Fruit fly (Drosophila melanogaster) ovary, adult (tissue): ENCODE results near the gene Hpd.

Experiments
- CG17801 ChIP-seq: fragments of 200-800 bp; optimal IDR thresholded peaks from 2 replicates; lab custom pipeline; 2019; ENCODE audit warnings: missing biosample characterization, mild to moderate bottlenecking, missing genetic modification characterization, moderate library complexity; ENCODE audit not compliant: partially characterized antibody

The Hpd gene

DNA sequence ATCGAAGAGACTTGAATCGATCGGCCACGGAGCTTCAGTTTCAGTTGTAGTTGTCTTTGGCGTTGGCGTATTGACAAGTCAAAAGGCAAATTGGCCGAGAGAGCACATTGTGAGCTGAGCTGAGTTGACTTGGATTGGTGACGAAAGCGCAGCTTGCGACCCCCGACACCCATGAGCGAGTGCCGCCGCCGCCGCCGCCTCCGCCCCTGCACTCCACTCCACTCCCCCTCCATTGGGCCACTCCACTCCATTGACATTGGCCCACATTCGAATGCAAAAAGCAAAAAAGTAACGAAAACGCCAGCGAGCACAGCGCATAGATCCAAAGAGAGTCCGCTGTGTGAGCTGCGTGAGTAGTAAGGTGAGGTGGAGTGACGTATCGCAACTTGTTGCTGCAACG lies 41.9 kb downstream of the Hpd start:
- no peak for TF ChIP-seq CG17801 (GFP tag; lab: Kevin White, UChicago)

DNA sequence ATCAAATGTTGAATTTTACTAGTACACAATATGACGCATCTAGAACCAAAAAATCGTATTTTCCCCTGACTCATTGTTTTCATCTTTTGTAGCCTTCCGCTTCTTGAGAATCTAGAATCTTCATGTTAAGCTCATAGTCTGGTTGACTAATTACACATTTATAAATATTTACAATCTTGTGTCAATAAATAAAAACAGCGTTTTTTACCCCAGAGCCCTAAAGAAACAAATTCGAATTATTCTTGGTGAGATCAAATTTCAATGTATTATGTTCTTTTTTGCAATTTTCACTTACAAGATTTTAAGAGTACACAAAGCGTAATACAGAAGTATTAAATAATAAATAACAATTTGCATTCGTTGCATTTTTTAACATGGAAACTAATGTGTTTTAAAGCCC lies 43.6 kb downstream of the Hpd start:
- no peak for TF ChIP-seq CG17801 (GFP tag; lab: Kevin White, UChicago)

DNA sequence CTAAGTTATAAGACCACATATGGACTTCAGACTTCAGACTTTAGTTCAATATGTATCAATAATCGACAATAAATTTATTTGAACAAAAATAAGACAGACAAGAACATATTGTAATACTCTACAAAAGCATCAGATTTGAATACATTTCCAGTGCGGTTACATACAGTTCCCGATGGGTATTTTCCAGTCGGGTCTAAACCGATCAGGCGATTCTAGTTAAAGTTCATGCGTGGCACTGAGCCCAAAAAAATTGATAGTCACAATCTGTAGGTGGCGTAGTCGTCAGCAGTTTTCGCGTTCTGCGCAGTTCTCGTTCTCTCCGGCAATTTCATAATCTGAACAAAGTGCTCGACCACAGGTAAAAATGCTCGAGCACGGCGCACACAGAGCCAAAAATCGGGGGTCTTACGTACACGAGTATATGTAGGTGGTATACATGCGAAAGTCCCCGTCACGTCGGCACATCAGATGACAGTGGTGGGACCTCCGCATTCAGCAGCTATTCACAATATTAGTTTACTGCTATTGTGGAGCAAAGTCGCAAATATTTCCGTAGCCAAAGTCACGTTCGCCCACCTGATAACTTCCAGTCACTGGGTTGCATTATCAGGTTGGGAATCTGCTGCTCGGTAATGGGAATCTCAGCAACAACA lies 44.3 kb downstream of the Hpd start:
- TF ChIP-seq CG17801 (GFP tag; lab: Kevin White, UChicago), result peak; percentile 75

DNA sequence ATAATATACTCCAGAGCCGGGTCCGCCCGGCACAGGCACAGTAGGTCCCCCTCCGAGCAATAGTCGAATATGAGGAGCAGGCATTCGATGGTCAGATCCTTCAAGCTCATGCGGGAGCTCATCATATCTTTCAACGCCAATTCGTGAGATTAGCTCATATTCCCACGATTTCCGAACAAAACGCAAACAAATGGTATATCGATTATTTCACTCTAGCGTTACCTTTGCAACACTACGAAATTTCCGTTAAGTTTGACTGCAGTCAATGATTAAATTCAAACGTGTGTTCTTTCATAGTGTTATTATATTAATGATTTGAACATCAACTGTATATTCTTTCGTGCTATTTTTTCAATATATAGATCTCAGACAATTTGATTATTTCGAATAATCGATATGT lies 46.3 kb downstream of the Hpd start, which contains the start of gene CG33969:
Gene CG33969 (minus strand): TSS at position 197 of the 400 bp plus-strand sequence.
- TF ChIP-seq CG17801 (GFP tag; lab: Kevin White, UChicago), result peak; percentile 2

DNA sequence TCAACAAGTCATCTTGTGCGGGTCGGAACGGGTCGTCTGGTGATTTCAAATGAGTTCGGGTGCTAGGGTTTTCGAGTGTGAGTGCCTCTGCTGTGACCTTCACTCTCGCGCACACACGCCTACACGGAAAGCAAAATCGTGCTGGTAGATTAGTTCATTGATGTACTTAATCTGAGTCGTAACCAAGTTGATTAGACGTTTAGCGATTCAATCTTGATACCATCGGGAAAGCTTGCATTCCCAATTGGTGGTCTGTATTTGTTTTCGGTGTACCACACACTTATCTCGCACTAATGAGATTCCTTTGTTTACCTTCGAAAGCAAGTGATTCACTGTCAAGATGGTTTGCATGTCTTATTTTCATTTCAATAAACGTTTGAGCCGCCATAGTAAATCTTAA lies 50.7 kb downstream of the Hpd start:
- TF ChIP-seq CG17801 (GFP tag; lab: Kevin White, UChicago), result no peak
